Worm (Caenorhabditis elegans) whole organism, young adult: ENCODE results near the gene nhr-197.

ENCODE experiments used
- F22D6.2 ChIP-seq: sonication (generic microtip); optimal IDR thresholded peaks from 2 replicates; lab custom pipeline; 2016; ENCODE audit warnings: mild to moderate bottlenecking, missing genetic modification characterization, missing compliant biosample characterization
- aptf-3 ChIP-seq: fragments of 200-800 bp; sonication (Bioruptor generic); IDR thresholded peaks from 2 replicates; pipeline ENCODE4 v1.3.6; 2022; ENCODE audit warnings: missing genetic modification characterization, missing compliant biosample characterization
- ccch-3 ChIP-seq: fragments of 200-800 bp; sonication (Bioruptor generic); optimal IDR thresholded peaks from 2 replicates; lab custom pipeline; 2018; ENCODE audit warnings: mild to moderate bottlenecking, missing genetic modification characterization, missing compliant biosample characterization
- ceh-40 ChIP-seq: fragments of 200-800 bp; sonication (Bioruptor generic); IDR thresholded peaks from 2 replicates; pipeline ENCODE4 v1.3.6; 2022; ENCODE audit warnings: missing genetic modification characterization, missing compliant biosample characterization
- ekl-4 ChIP-seq: fragments of 200-800 bp; sonication (Bioruptor generic); IDR thresholded peaks from 2 replicates; pipeline ENCODE4 v1.3.6; 2022; ENCODE audit warnings: missing genetic modification reagents, missing genetic modification characterization, missing compliant biosample characterization
- fkh-3 ChIP-seq: sonication (generic microtip); optimal IDR thresholded peaks from 2 replicates; lab custom pipeline; 2016; ENCODE audit warnings: mild to moderate bottlenecking, missing genetic modification characterization, missing compliant biosample characterization
- madf-6 ChIP-seq: fragments of 200-800 bp; sonication (Bioruptor generic); IDR thresholded peaks from 2 replicates; pipeline ENCODE4 v1.3.6; 2022; ENCODE audit warnings: missing genetic modification reagents, missing genetic modification characterization, missing compliant biosample characterization
- rcor-1 ChIP-seq: fragments of 200-800 bp; sonication (Bioruptor generic); IDR thresholded peaks from 2 replicates; pipeline ENCODE4 v1.3.6; 2022; ENCODE audit warnings: missing genetic modification reagents, missing genetic modification characterization, missing compliant biosample characterization
- rec-8 ChIP-seq, 2 experiments: sonication (generic microtip); optimal IDR thresholded peaks; 2 replicates each; lab custom pipeline; 2016; ENCODE audit warnings: mild to moderate bottlenecking in 2 of 2, missing genetic modification characterization in 2 of 2, missing genetic modification reagents in 2 of 2, missing genotype in 2 of 2, missing biosample characterization in 1 of 2, missing compliant biosample characterization in 1 of 2, moderate library complexity in 1 of 2
- snpc-4 ChIP-seq, 5 experiments: fragments of 150-350 bp in 1 of 5; sonication (generic microtip) in 4 of 5; optimal IDR thresholded peaks; 2 replicates each; lab custom pipeline; 2014 to 2018; ENCODE audit warnings: missing genetic modification characterization in 5 of 5, missing biosample characterization in 3 of 5, antibody characterized with exemption in 2 of 5, mild to moderate bottlenecking in 2 of 5, missing compliant biosample characterization in 2 of 5, missing genotype in 2 of 5, moderate library complexity in 2 of 5, missing genetic modification reagents in 1 of 5
- unc-62 ChIP-seq: fragments of 150-350 bp; optimal IDR thresholded peaks from 2 replicates; lab custom pipeline; 2014; ENCODE audit warnings: missing biosample characterization, missing genetic modification reagents, missing genetic modification characterization
- xnd-1 ChIP-seq: sonication (generic microtip); optimal IDR thresholded peaks from 2 replicates; lab custom pipeline; 2016; ENCODE audit warnings: missing genotype, missing genetic modification reagents, missing genetic modification characterization, missing compliant biosample characterization

DNA sequence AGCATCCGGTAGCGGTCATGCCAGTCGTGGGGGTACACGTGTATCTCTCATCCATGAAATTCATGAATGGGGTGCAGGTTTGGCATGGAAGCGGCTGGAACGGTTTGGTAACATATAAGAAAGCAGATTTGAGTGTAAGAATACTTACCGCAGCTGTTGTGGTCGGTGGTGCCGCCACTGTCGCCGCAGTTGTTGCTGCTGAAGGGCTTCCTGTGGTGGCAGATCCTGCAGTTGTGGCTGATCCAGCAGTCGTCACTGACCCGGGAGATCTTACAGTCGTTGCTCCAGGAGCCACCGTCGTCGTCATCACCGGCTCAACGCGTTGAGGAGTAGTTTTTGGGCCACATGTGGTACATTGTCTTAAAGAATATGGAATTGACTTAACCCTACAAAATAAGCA, 45.3 kb downstream of the nhr-197 start:
- TF ChIP-seq madf-6 (GFP tag; lab: Robert Waterston, UW) (no peak), unc-62 (GFP tag; lab: Kevin White, UChicago) (no peak), snpc-4 (GFP tag; optimal IDR thresholded peaks at IDR 0.05; lab: Kevin White, UChicago) (no peak), snpc-4 (tag; optimal IDR thresholded peaks at IDR 0.05; lab: Kevin White, UChicago) (no peak), ceh-40 (no peak), aptf-3 (no peak), xnd-1 (tag; lab: Kevin White, UChicago) (no peak), ccch-3 (no peak), rec-8 (tag; optimal IDR thresholded peaks at IDR 0.05; lab: Kevin White, UChicago) (no peak), ekl-4 (no peak), fkh-3 (no peak), F22D6.2 (tag; lab: Kevin White, UChicago) (no peak), rcor-1 (GFP tag; lab: Robert Waterston, UW) (no peak)
